Worm (Caenorhabditis elegans) whole organism, early embryonic: Measurements from ENCODE around the gene srh-291.

Source experiments
- B0310.2 ChIP-seq: sonication (generic microtip); optimal IDR thresholded peaks from 2 replicates; lab custom pipeline; 2016; ENCODE audit warnings: mild to moderate bottlenecking, missing genetic modification characterization, missing compliant biosample characterization
- F13C5.2 ChIP-seq: sonication (generic microtip); optimal IDR thresholded peaks from 2 replicates; lab custom pipeline; 2017; ENCODE audit warnings: mild to moderate bottlenecking, missing genetic modification characterization, inconsistent platforms, missing compliant biosample characterization
- ama-1 ChIP-seq: fragments of 150-350 bp; optimal IDR thresholded peaks from 2 replicates; lab custom pipeline; 2014
- ceh-13 ChIP-seq: fragments of 200-800 bp; sonication (Bioruptor generic); optimal IDR thresholded peaks from 2 replicates; lab custom pipeline; 2018; ENCODE audit warnings: mild to moderate bottlenecking, missing genetic modification characterization, missing compliant biosample characterization
- ets-7 ChIP-seq: sonication (generic microtip); optimal IDR thresholded peaks from 2 replicates; lab custom pipeline; 2016; ENCODE audit warnings: missing genotype, missing genetic modification characterization, missing compliant biosample characterization
- flt-1 ChIP-seq: fragments of 200-800 bp; sonication (Bioruptor generic); IDR thresholded peaks from 2 replicates; pipeline ENCODE4 v1.3.6; 2022; ENCODE audit warnings: missing genetic modification characterization, missing compliant biosample characterization
- tbx-11 ChIP-seq: fragments of 200-800 bp; sonication (Bioruptor generic); IDR thresholded peaks from 2 replicates; pipeline ENCODE4 v1.3.6; 2022; ENCODE audit warnings: missing genetic modification characterization, missing compliant biosample characterization
- tra-4 ChIP-seq: sonication (generic microtip); optimal IDR thresholded peaks from 2 replicates; lab custom pipeline; 2017; ENCODE audit warnings: missing genetic modification characterization, missing compliant biosample characterization

ce11 chrV:17784363-17784762 lies 21.1 kb upstream of the srh-291 start:
- TF ChIP-seq F13C5.2 (tag; lab: Kevin White, UChicago) = no peak
- TF ChIP-seq ets-7 (tag; lab: Kevin White, UChicago) = no peak
- TF ChIP-seq ama-1 (lab: Kevin White, UChicago) = no peak
- TF ChIP-seq tbx-11 (GFP tag; lab: Robert Waterston, UW) = no peak
- TF ChIP-seq B0310.2 = no peak
- no peak for TF ChIP-seq flt-1 (GFP tag; lab: Robert Waterston, UW)
- TF ChIP-seq tra-4 (tag; lab: Kevin White, UChicago) = no peak
- no peak for TF ChIP-seq ceh-13
